Worm (Caenorhabditis elegans) whole organism, late embryonic: ENCODE measurements around the gene faah-3.

Experiments used
- ceh-22 ChIP-seq: sonication (generic microtip); optimal IDR thresholded peaks from 2 replicates; lab custom pipeline; 2017; ENCODE audit warnings: missing biosample characterization, missing genetic modification characterization
- elt-2 ChIP-seq: sonication (generic microtip); optimal IDR thresholded peaks from 2 replicates; lab custom pipeline; 2016; ENCODE audit warnings: missing genetic modification reagents, missing genetic modification characterization, missing compliant biosample characterization
- fkh-10 ChIP-seq: fragments of 150-350 bp; optimal IDR thresholded peaks from 2 replicates; lab custom pipeline; 2014; ENCODE audit warnings: missing biosample characterization, missing genetic modification reagents, missing genetic modification characterization
- hlh-13 ChIP-seq: fragments of 200-800 bp; sonication (Bioruptor generic); optimal IDR thresholded peaks from 2 replicates; lab custom pipeline; 2018; ENCODE audit warnings: mild to moderate bottlenecking, missing genetic modification characterization, missing compliant biosample characterization

- TF ChIP-seq elt-2 (tag; lab: Kevin White, UChicago) (no peak), ceh-22 (tag; lab: Kevin White, UChicago) (no peak), fkh-10 (GFP tag; lab: Kevin White, UChicago) (no peak), hlh-13 (GFP tag; lab: Kevin White, UChicago) (no peak)
Observed at ce11 chrIV:953136-953535, 7.7 kb upstream of the faah-3 start.
